Worm (Caenorhabditis elegans): ENCODE measurements around the gene mett-10.

The mett-10 gene

ce11 chrIII:10093093-10093492 is 21.7 kb upstream of the mett-10 start (continued):
- TF ChIP-seq pax-3 (tag; optimal IDR thresholded peaks at IDR 0.05), result no peak
- TF ChIP-seq egl-13 (tag; optimal IDR thresholded peaks at IDR 0.05), result no peak
- peak; percentile 79 for TF ChIP-seq F16B12.6 (tag; optimal IDR thresholded peaks at IDR 0.05)
- no peak for TF ChIP-seq pag-3 (tag; optimal IDR thresholded peaks at IDR 0.05; ENCODE audit: borderline replicate concordance, insufficient read depth)
- no peak for TF ChIP-seq ceh-88 (GFP tag; IDR thresholded peaks at IDR 0.05)
- no peak for TF ChIP-seq nhr-237 (tag; optimal IDR thresholded peaks at IDR 0.05)
- peak; percentile 1 for TF ChIP-seq tbx-2 (tag; optimal IDR thresholded peaks at IDR 0.05)
- no peak for TF ChIP-seq pqm-1 (tag; optimal IDR thresholded peaks at IDR 0.05)
- no peak for TF ChIP-seq ceh-8 (GFP tag; optimal IDR thresholded peaks at IDR 0.05)
- no peak for TF ChIP-seq nhr-28 (tag; optimal IDR thresholded peaks at IDR 0.05)
- TF ChIP-seq C16A3.4 (tag; optimal IDR thresholded peaks at IDR 0.05), result no peak
- peak in 1 of 2 experiments; percentile 55 for TF ChIP-seq lsy-2 (tag; optimal IDR thresholded peaks at IDR 0.05)
- TF ChIP-seq jun-1 (tag; optimal IDR thresholded peaks at IDR 0.05), result no peak
- TF ChIP-seq elt-2 (tag; optimal IDR thresholded peaks at IDR 0.05), result no peak
- TF ChIP-seq unc-62 (GFP tag; optimal IDR thresholded peaks at IDR 0.05), result no peak
- TF ChIP-seq swsn-7 (tag; optimal IDR thresholded peaks at IDR 0.05), result no peak
- no peak for TF ChIP-seq fkh-10 (GFP tag; optimal IDR thresholded peaks at IDR 0.05)
- TF ChIP-seq ceh-63 (GFP tag; optimal IDR thresholded peaks at IDR 0.05), result no peak
- TF ChIP-seq efl-3 (GFP tag; optimal IDR thresholded peaks at IDR 0.05), result no peak
- TF ChIP-seq C04F5.9 (tag; optimal IDR thresholded peaks at IDR 0.05), result no peak
- TF ChIP-seq vab-15 (tag; optimal IDR thresholded peaks at IDR 0.05), result no peak
- peak; percentile 51 for TF ChIP-seq rnt-1 (tag; optimal IDR thresholded peaks at IDR 0.05)
- no peak for TF ChIP-seq hlh-4 (tag; optimal IDR thresholded peaks at IDR 0.05)
- TF ChIP-seq lin-35 (GFP tag; optimal IDR thresholded peaks at IDR 0.05), result peak; percentile 88 to 94
- TF ChIP-seq skn-1 (tag; optimal IDR thresholded peaks at IDR 0.05), result no peak
- TF ChIP-seq elt-3 (tag; optimal IDR thresholded peaks at IDR 0.05), result no peak
- TF ChIP-seq blmp-1 (tag; optimal IDR thresholded peaks at IDR 0.05), result no peak
- TF ChIP-seq nhr-77 (tag; optimal IDR thresholded peaks at IDR 0.05), result no peak
- TF ChIP-seq unc-86 (tag; optimal IDR thresholded peaks at IDR 0.05), result no peak
- TF ChIP-seq fos-1 (tag; optimal IDR thresholded peaks at IDR 0.05), result no peak
- no peak for TF ChIP-seq lin-13 (GFP tag; optimal IDR thresholded peaks at IDR 0.05)
- peak; percentile 22 for TF ChIP-seq dsc-1 (tag; optimal IDR thresholded peaks at IDR 0.05)
- no peak for TF ChIP-seq mep-1 (tag; optimal IDR thresholded peaks at IDR 0.05)
- TF ChIP-seq mab-9 (GFP tag; IDR thresholded peaks at IDR 0.05), result no peak
- TF ChIP-seq tlp-1 (tag; optimal IDR thresholded peaks at IDR 0.05), result no peak
- TF ChIP-seq snpc-4 (tag; optimal IDR thresholded peaks at IDR 0.05), result no peak
- TF ChIP-seq nhr-76 (tag; optimal IDR thresholded peaks at IDR 0.05), result no peak
- no peak for TF ChIP-seq nhr-90 (tag; optimal IDR thresholded peaks at IDR 0.05; ENCODE audit: poor library complexity)
- TF ChIP-seq zip-4 (GFP tag; optimal IDR thresholded peaks at IDR 0.05), result no peak
- TF ChIP-seq ets-5 (GFP tag; IDR thresholded peaks at IDR 0.05), result no peak
- TF ChIP-seq ceh-90 (tag; optimal IDR thresholded peaks at IDR 0.05), result no peak
- no peak for TF ChIP-seq grh-1 (GFP tag; IDR thresholded peaks at IDR 0.05)
- no peak for TF ChIP-seq hlh-17 (GFP tag; optimal IDR thresholded peaks at IDR 0.05; ENCODE audit: borderline replicate concordance)
- no peak for TF ChIP-seq nhr-84 (tag; optimal IDR thresholded peaks at IDR 0.05)
- no peak for TF ChIP-seq sup-37 (GFP tag; optimal IDR thresholded peaks at IDR 0.05)
- TF ChIP-seq mdl-1 (tag; optimal IDR thresholded peaks at IDR 0.05), result peak in 1 of 2 experiments; percentile 30
- no peak for TF ChIP-seq nhr-19 (GFP tag; conservative IDR thresholded peaks at IDR 0.05)
- TF ChIP-seq xbp-1 (tag; optimal IDR thresholded peaks at IDR 0.05), result no peak
- peak; percentile 84 to 92 (median 88) for TF ChIP-seq dpl-1 (GFP tag; optimal IDR thresholded peaks at IDR 0.05)
- no peak for TF ChIP-seq ztf-4 (tag; optimal IDR thresholded peaks at IDR 0.05)
- no peak for TF ChIP-seq zag-1 (tag; optimal IDR thresholded peaks at IDR 0.05)
- no peak for TF ChIP-seq hpl-2 (GFP tag; optimal IDR thresholded peaks at IDR 0.05)
- no peak for TF ChIP-seq sox-4 (tag; optimal IDR thresholded peaks at IDR 0.05)
